2 worm cellular contexts compared by ENCODE assay signal in the genomic region with DNA sequence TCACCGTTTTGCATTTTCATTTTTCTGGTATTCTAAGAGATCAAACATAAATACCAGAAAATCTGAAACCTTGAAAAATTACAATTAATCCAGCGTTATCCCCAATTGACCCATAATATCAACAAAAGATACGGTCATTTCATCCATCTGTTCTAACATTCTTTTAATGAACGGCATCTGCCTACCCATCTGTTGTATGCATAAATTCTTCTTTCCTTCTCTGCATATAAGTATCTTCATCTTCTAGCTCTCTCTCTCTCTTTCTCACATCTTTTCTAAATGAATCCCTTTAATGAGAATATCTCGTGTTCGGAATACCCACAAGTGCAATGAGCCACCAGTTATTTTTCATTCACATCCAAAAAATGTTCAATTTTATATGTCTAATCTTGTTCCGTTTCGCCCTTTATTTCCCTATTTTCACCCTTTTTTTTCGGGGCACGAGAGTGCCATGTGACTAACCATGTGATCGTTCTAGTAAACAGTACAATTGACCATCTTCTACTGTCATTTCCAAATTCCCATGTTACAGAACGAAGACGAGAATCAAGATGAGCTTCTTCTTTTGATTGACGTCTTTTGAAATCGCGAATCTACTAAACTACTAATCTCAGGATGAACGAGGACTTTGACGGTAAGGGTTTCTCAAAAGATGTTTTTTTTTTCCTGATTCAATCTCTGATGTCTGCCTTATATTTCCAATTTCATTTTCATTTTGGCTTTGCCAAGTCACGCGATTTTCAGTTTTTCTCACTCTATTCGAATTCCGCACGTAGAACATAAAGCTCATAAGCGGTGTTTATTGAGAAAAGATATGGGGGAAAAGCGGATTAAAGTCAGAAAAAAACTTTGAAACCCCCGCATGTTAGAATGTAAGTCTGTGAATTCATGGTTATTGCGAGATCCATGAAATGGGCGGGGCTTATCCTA.
A peak's percentile ranks its signal among the peaks of the same experiment; 100 is the strongest.
TF ChIP-seq lines count a peak whose summit lies in the region.

TSS of gene R02F2.1 (plus strand) at position 528 of the 930 bp plus-strand sequence.

TF ChIP-seq in whole organism, L1 larva, 84 proteins besides CTCF, POLR2A, EP300 and RAD21 (continued from another document):
- TF ChIP-seq pqm-1 (tag; optimal IDR thresholded peaks at IDR 0.05; lab: Kevin White, UChicago) (no peak), nhr-84 (tag; optimal IDR thresholded peaks at IDR 0.05; lab: Kevin White, UChicago) (no peak), nhr-85 (tag; lab: Kevin White, UChicago) (peak; percentile 80), skn-1 (tag; optimal IDR thresholded peaks at IDR 0.05; lab: Kevin White, UChicago) (peak; percentile 16), mep-1 (tag; optimal IDR thresholded peaks at IDR 0.05; lab: Kevin White, UChicago) (peak; percentile 49), tbx-2 (tag; optimal IDR thresholded peaks at IDR 0.05; lab: Kevin White, UChicago) (peak; percentile 38), ama-1 (optimal IDR thresholded peaks at IDR 0.05; lab: Kevin White, UChicago) (no peak), unc-62 (GFP tag; optimal IDR thresholded peaks at IDR 0.05; lab: Kevin White, UChicago) (no peak), lsy-2 (tag; optimal IDR thresholded peaks at IDR 0.05; lab: Kevin White, UChicago) (peak; percentile 7 to 45), sox-4 (tag; optimal IDR thresholded peaks at IDR 0.05; lab: Kevin White, UChicago) (peak; percentile 44), irx-1 (tag; optimal IDR thresholded peaks at IDR 0.05; lab: Kevin White, UChicago) (no peak), blmp-1 (tag; optimal IDR thresholded peaks at IDR 0.05; lab: Kevin White, UChicago) (peak; percentile 60), nhr-12 (tag; optimal IDR thresholded peaks at IDR 0.05; lab: Kevin White, UChicago) (no peak), C04F5.9 (tag; optimal IDR thresholded peaks at IDR 0.05; lab: Kevin White, UChicago) (no peak), sup-37 (GFP tag; optimal IDR thresholded peaks at IDR 0.05; lab: Kevin White, UChicago) (no peak), ceh-88 (GFP tag; IDR thresholded peaks at IDR 0.05; lab: Robert Waterston, UW) (no peak), nhr-237 (tag; optimal IDR thresholded peaks at IDR 0.05; lab: Kevin White, UChicago) (no peak), isw-1 (GFP tag; IDR thresholded peaks at IDR 0.05; lab: Robert Waterston, UW) (no peak), nhr-11 (tag; optimal IDR thresholded peaks at IDR 0.05; lab: Kevin White, UChicago) (no peak), hpl-2 (GFP tag; optimal IDR thresholded peaks at IDR 0.05; lab: Kevin White, UChicago) (no peak), dsc-1 (tag; optimal IDR thresholded peaks at IDR 0.05; lab: Kevin White, UChicago) (peak; percentile 79), lin-15B (tag; optimal IDR thresholded peaks at IDR 0.05; lab: Kevin White, UChicago) (no peak), F16B12.6 (tag; optimal IDR thresholded peaks at IDR 0.05; lab: Kevin White, UChicago) (no peak), grh-1 (GFP tag; IDR thresholded peaks at IDR 0.05; lab: Robert Waterston, UW) (no peak), ztf-11 (tag; optimal IDR thresholded peaks at IDR 0.05; lab: Kevin White, UChicago) (peak in 1 of 2 experiments; percentile 14), pax-3 (tag; optimal IDR thresholded peaks at IDR 0.05; lab: Kevin White, UChicago) (no peak), aha-1 (tag; optimal IDR thresholded peaks at IDR 0.05; lab: Kevin White, UChicago) (no peak), aly-2 (tag; optimal IDR thresholded peaks at IDR 0.05; lab: Kevin White, UChicago) (no peak), ceh-90 (tag; optimal IDR thresholded peaks at IDR 0.05; lab: Kevin White, UChicago) (no peak), snpc-4 (tag; optimal IDR thresholded peaks at IDR 0.05; lab: Kevin White, UChicago) (no peak), nhr-76 (tag; optimal IDR thresholded peaks at IDR 0.05; lab: Kevin White, UChicago) (no peak), ztf-4 (tag; optimal IDR thresholded peaks at IDR 0.05; lab: Kevin White, UChicago) (no peak), nhr-47 (tag; optimal IDR thresholded peaks at IDR 0.05; lab: Kevin White, UChicago) (peak; percentile 40), fkh-8 (tag; optimal IDR thresholded peaks at IDR 0.05; lab: Kevin White, UChicago) (peak; percentile 69), xbp-1 (tag; optimal IDR thresholded peaks at IDR 0.05; lab: Kevin White, UChicago) (peak; percentile 14), elt-3 (tag; optimal IDR thresholded peaks at IDR 0.05; lab: Kevin White, UChicago) (peak in 2 of 6 experiments; percentile 19 to 58), swsn-7 (tag; optimal IDR thresholded peaks at IDR 0.05; lab: Kevin White, UChicago) (no peak), dpl-1 (GFP tag; optimal IDR thresholded peaks at IDR 0.05; lab: Kevin White, UChicago) (peak; percentile 14 to 54 (median 50)), fkh-4 (tag; optimal IDR thresholded peaks at IDR 0.05; lab: Kevin White, UChicago; ENCODE audit: borderline replicate concordance) (no peak), mdl-1 (tag; optimal IDR thresholded peaks at IDR 0.05; lab: Kevin White, UChicago) (peak in 1 of 2 experiments; percentile 84), egl-13 (tag; optimal IDR thresholded peaks at IDR 0.05; lab: Kevin White, UChicago) (no peak), ceh-82 (tag; optimal IDR thresholded peaks at IDR 0.05; lab: Kevin White, UChicago) (no peak), ceh-8 (GFP tag; optimal IDR thresholded peaks at IDR 0.05; lab: Kevin White, UChicago) (no peak), lir-3 (tag; optimal IDR thresholded peaks at IDR 0.05; lab: Kevin White, UChicago; ENCODE audit: poor library complexity) (no peak), Y116A8C.19 (tag; optimal IDR thresholded peaks at IDR 0.05; lab: Kevin White, UChicago; ENCODE audit: borderline replicate concordance) (no peak), egl-27 (tag; optimal IDR thresholded peaks at IDR 0.05; lab: Kevin White, UChicago) (no peak), lin-14 (GFP tag; optimal IDR thresholded peaks at IDR 0.05; lab: Kevin White, UChicago) (peak; percentile 63), lin-35 (GFP tag; optimal IDR thresholded peaks at IDR 0.05; lab: Kevin White, UChicago) (peak; percentile 21 to 87), mab-9 (GFP tag; IDR thresholded peaks at IDR 0.05; lab: Robert Waterston, UW) (no peak), elt-2 (tag; optimal IDR thresholded peaks at IDR 0.05; lab: Kevin White, UChicago) (no peak)

TF ChIP-seq in whole organism, L3 larva, 47 proteins besides CTCF, POLR2A, EP300 and RAD21 (continued from another document):
- TF ChIP-seq nhr-67 (tag; optimal IDR thresholded peaks at IDR 0.05; lab: Kevin White, UChicago), result no peak
TF ChIP-seq in whole organism, L3 larva: peak in this region for 6.
